Worm (Caenorhabditis elegans) whole organism, mixed stage, embryonic: Measurements from ENCODE around the gene F26G1.2.

Experiments
- M03D4.4 ChIP-seq: sonication (generic microtip); optimal IDR thresholded peaks from 2 replicates; lab custom pipeline; 2017; ENCODE audit warnings: mild to moderate bottlenecking, missing genetic modification characterization, missing compliant biosample characterization
- bed-3 ChIP-seq: fragments of 200-800 bp; sonication (Bioruptor generic); optimal IDR thresholded peaks from 3 replicates; lab custom pipeline; 2018; ENCODE audit warnings: mild to moderate bottlenecking, missing genetic modification characterization, moderate library complexity, missing compliant biosample characterization
- ces-1 ChIP-seq: fragments of 150-350 bp; optimal IDR thresholded peaks from 2 replicates; lab custom pipeline; 2014; ENCODE audit warnings: missing biosample characterization, missing genetic modification reagents, missing genetic modification characterization
- elt-3 ChIP-seq: fragments of 150-350 bp; optimal IDR thresholded peaks from 2 replicates; lab custom pipeline; 2014; ENCODE audit warnings: missing biosample characterization, missing genetic modification characterization
- lin-13 ChIP-seq: fragments of 150-350 bp; optimal IDR thresholded peaks from 2 replicates; lab custom pipeline; 2014; ENCODE audit warnings: missing biosample characterization, missing genetic modification characterization
- mep-1 ChIP-seq: fragments of 150-350 bp; optimal IDR thresholded peaks from 2 replicates; lab custom pipeline; 2017; ENCODE audit warnings: missing biosample characterization, missing genetic modification reagents, missing genetic modification characterization, inconsistent platforms
- mls-2 ChIP-seq: sonication (generic microtip); optimal IDR thresholded peaks from 2 replicates; lab custom pipeline; 2016; ENCODE audit warnings: mild to moderate bottlenecking, missing genetic modification characterization, moderate library complexity, missing compliant biosample characterization
- pha-4 ChIP-seq: fragments of 150-350 bp; optimal IDR thresholded peaks from 2 replicates; lab custom pipeline; 2018; ENCODE audit warnings: missing biosample characterization, missing genetic modification reagents, missing genetic modification characterization
- snpc-4 ChIP-seq: fragments of 150-350 bp; optimal IDR thresholded peaks from 2 replicates; lab custom pipeline; 2014; ENCODE audit warnings: missing biosample characterization, missing genetic modification characterization
- unc-62 ChIP-seq: fragments of 150-350 bp; optimal IDR thresholded peaks from 2 replicates; lab custom pipeline; 2014; ENCODE audit warnings: missing biosample characterization, missing genetic modification reagents, missing genetic modification characterization

DNA sequence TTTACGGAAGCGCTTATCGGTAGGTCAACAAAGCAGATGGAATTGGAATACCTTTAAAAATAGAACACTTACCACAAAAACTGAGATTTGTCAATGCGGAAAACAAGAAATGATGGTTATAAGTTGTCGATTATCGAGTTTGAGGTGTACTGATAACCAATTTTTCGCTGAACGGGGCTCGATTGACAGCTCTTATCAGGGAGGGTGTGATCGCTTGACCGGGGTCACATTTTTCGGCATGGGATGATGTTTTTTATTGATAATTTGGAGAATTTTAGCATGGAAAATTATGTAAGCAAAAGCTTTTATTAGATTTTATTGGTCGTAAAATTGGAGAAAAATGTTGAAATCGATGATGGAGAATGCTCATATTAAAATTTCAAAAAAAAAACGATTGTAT lies 7.0 kb downstream of the F26G1.2 start:
- TF ChIP-seq ces-1: no peak
- TF ChIP-seq elt-3: no peak
- TF ChIP-seq pha-4: no peak
- TF ChIP-seq lin-13: no peak
- TF ChIP-seq mls-2 (tag; lab: Kevin White, UChicago): no peak
- TF ChIP-seq bed-3 (GFP tag; lab: Kevin White, UChicago): no peak
- no peak for TF ChIP-seq mep-1 (tag; lab: Kevin White, UChicago)
- TF ChIP-seq snpc-4 (tag; lab: Kevin White, UChicago): no peak
- TF ChIP-seq M03D4.4 (tag; lab: Kevin White, UChicago): no peak
- no peak for TF ChIP-seq unc-62 (GFP tag; lab: Kevin White, UChicago)
